Fruit fly (Drosophila melanogaster): Measurements from ENCODE around the gene Eig71Ek.

Gene Eig71Ek

dm6 chr3L:15661567-15661966 lies 519 bp downstream of the Eig71Ek start, which contains the start of gene CG43082:
Gene CG43082, plus strand, starts transcription at chr3L:15661867.
- TF ChIP-seq kay (GFP tag; ENCODE audit: borderline replicate concordance), result no peak
- TF ChIP-seq cnc (optimal IDR thresholded peaks at IDR 0.05), result no peak
- no peak for TF ChIP-seq CG7101 (tag; optimal IDR thresholded peaks at IDR 0.05)
- TF ChIP-seq Crg-1 (GFP tag; optimal IDR thresholded peaks at IDR 0.05), result no peak
- no peak for TF ChIP-seq CG5204 (GFP tag; optimal IDR thresholded peaks at IDR 0.05)
- no peak for TF ChIP-seq Hr96 (GFP tag; optimal IDR thresholded peaks at IDR 0.05)
- no peak for TF ChIP-seq CG11617 (GFP tag; optimal IDR thresholded peaks at IDR 0.05)
- no peak for TF ChIP-seq toe (GFP tag; optimal IDR thresholded peaks at IDR 0.05)

dm6 chr3L:15662510-15662909 lies 1.5 kb downstream of the Eig71Ek start:
- TF ChIP-seq Mnt (GFP tag; optimal IDR thresholded peaks at IDR 0.05) (no peak), CG33017 (tag; optimal IDR thresholded peaks at IDR 0.05) (no peak), CG14711 (tag; optimal IDR thresholded peaks at IDR 0.05) (no peak), CG11617 (GFP tag; optimal IDR thresholded peaks at IDR 0.05) (no peak), CG7101 (tag; optimal IDR thresholded peaks at IDR 0.05) (no peak), Crg-1 (GFP tag; optimal IDR thresholded peaks at IDR 0.05) (no peak), cnc (optimal IDR thresholded peaks at IDR 0.05) (no peak), toe (GFP tag; optimal IDR thresholded peaks at IDR 0.05) (no peak), CG7045 (GFP tag; optimal IDR thresholded peaks at IDR 0.05) (no peak), cic (GFP tag; optimal IDR thresholded peaks at IDR 0.05) (no peak), pad (GFP tag; optimal IDR thresholded peaks at IDR 0.05) (no peak), tj (GFP tag; optimal IDR thresholded peaks at IDR 0.05) (no peak), ovo (GFP tag; optimal IDR thresholded peaks at IDR 0.05) (no peak)

- TF ChIP-seq pad (GFP tag; optimal IDR thresholded peaks at IDR 0.05), result no peak
- TF ChIP-seq tj (GFP tag; optimal IDR thresholded peaks at IDR 0.05), result no peak
- TF ChIP-seq Clk (GFP tag; optimal IDR thresholded peaks at IDR 0.05), result no peak
Measured at dm6 chr3L:15664199-15664794, 3.2 kb downstream of the Eig71Ek start.

- TF ChIP-seq Mnt (GFP tag; optimal IDR thresholded peaks at IDR 0.05) (no peak), CG33017 (tag; optimal IDR thresholded peaks at IDR 0.05) (no peak), cic (GFP tag; optimal IDR thresholded peaks at IDR 0.05) (no peak), CG5204 (GFP tag; optimal IDR thresholded peaks at IDR 0.05) (no peak), Hr96 (GFP tag; optimal IDR thresholded peaks at IDR 0.05) (no peak), pad (GFP tag; optimal IDR thresholded peaks at IDR 0.05) (no peak), CG12768 (GFP tag; optimal IDR thresholded peaks at IDR 0.05) (no peak), CG7045 (GFP tag; optimal IDR thresholded peaks at IDR 0.05) (no peak), CG7101 (tag; optimal IDR thresholded peaks at IDR 0.05) (no peak), tj (GFP tag; optimal IDR thresholded peaks at IDR 0.05) (no peak), CG14711 (tag; optimal IDR thresholded peaks at IDR 0.05) (no peak), CG11617 (GFP tag; optimal IDR thresholded peaks at IDR 0.05) (no peak), toe (GFP tag; optimal IDR thresholded peaks at IDR 0.05) (no peak), cnc (optimal IDR thresholded peaks at IDR 0.05) (no peak), ovo (GFP tag; optimal IDR thresholded peaks at IDR 0.05) (no peak), kay (GFP tag; ENCODE audit: borderline replicate concordance) (no peak)
Measured at dm6 chr3L:15665741-15666140, 4.7 kb downstream of the Eig71Ek start.

dm6 chr3L:15669939-15670338 lies 8.9 kb downstream of the Eig71Ek start:
- no peak for TF ChIP-seq ovo (GFP tag; optimal IDR thresholded peaks at IDR 0.05)
- no peak for TF ChIP-seq pad (GFP tag; optimal IDR thresholded peaks at IDR 0.05)
- no peak for TF ChIP-seq cnc (optimal IDR thresholded peaks at IDR 0.05)
- no peak for TF ChIP-seq bab1 (GFP tag; optimal IDR thresholded peaks at IDR 0.05)
- TF ChIP-seq CG14711 (tag; optimal IDR thresholded peaks at IDR 0.05), result no peak
- TF ChIP-seq CG1620 (GFP tag; optimal IDR thresholded peaks at IDR 0.05), result no peak
- TF ChIP-seq Mnt (GFP tag; optimal IDR thresholded peaks at IDR 0.05), result no peak

DNA sequence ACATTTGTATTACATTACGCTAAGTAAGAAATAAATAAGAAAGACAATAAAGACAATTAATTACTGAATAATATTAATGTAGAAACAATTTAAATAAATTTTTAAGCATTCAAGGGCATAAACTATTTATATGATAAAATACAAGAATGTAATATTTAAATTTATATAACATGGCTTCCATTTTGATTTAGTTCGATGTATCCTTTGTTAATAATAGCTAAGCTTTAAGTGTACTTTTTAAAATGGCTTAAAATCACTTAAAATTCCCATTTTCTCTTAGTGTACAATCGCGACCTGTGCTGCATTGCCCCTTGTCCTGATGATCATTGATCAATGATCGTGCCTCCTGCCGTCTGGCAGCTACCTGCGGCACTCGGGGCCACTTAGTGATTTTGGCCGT lies 9.4 kb downstream of the Eig71Ek start:
- TF ChIP-seq Clk (GFP tag; optimal IDR thresholded peaks at IDR 0.05), result no peak
- no peak for TF ChIP-seq pad (GFP tag; optimal IDR thresholded peaks at IDR 0.05)
- TF ChIP-seq bab1 (GFP tag; optimal IDR thresholded peaks at IDR 0.05), result no peak
- TF ChIP-seq CG7101 (tag; optimal IDR thresholded peaks at IDR 0.05), result no peak
- TF ChIP-seq Crg-1 (GFP tag; optimal IDR thresholded peaks at IDR 0.05), result no peak

DNA sequence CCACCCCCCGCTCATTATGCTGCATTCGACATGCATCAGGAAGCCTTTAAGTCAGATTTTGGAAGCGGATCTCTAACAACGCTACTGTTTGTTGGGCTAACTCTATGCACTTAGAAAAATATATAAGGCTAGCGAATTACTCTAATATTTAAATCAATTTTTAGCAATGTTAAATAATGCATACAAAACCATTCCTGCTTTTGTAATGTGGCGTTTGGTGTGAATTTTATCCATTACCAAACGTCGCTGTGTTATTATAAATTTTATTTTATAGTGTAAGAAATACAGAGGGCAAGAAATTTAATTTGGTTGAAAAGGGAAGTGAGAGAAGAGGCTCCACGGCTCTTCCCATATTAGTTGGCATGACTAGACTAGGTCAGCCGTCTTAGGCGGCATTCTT lies 11.8 kb downstream of the Eig71Ek start:
- no peak for TF ChIP-seq bab1 (GFP tag; optimal IDR thresholded peaks at IDR 0.05)
- TF ChIP-seq Clk (GFP tag; optimal IDR thresholded peaks at IDR 0.05), result no peak
- TF ChIP-seq kay (GFP tag; ENCODE audit: borderline replicate concordance), result no peak
- no peak for TF ChIP-seq cic (GFP tag; optimal IDR thresholded peaks at IDR 0.05)
- TF ChIP-seq cnc (optimal IDR thresholded peaks at IDR 0.05), result no peak
- TF ChIP-seq CG14711 (tag; optimal IDR thresholded peaks at IDR 0.05), result no peak
- TF ChIP-seq CG33017 (tag; optimal IDR thresholded peaks at IDR 0.05), result no peak
- TF ChIP-seq CG1620 (GFP tag; optimal IDR thresholded peaks at IDR 0.05), result no peak
- no peak for TF ChIP-seq toe (GFP tag; optimal IDR thresholded peaks at IDR 0.05)
- no peak for TF ChIP-seq CG7045 (GFP tag; optimal IDR thresholded peaks at IDR 0.05)
- TF ChIP-seq CG11617 (GFP tag; optimal IDR thresholded peaks at IDR 0.05), result no peak
- TF ChIP-seq ovo (GFP tag; optimal IDR thresholded peaks at IDR 0.05), result no peak
- TF ChIP-seq CG7101 (tag; optimal IDR thresholded peaks at IDR 0.05), result no peak
- TF ChIP-seq Crg-1 (GFP tag; optimal IDR thresholded peaks at IDR 0.05), result no peak
- no peak for TF ChIP-seq Mnt (GFP tag; optimal IDR thresholded peaks at IDR 0.05)
- TF ChIP-seq CG5204 (GFP tag; optimal IDR thresholded peaks at IDR 0.05), result no peak
- no peak for TF ChIP-seq tj (GFP tag; optimal IDR thresholded peaks at IDR 0.05)
- no peak for TF ChIP-seq Hr96 (GFP tag; optimal IDR thresholded peaks at IDR 0.05)
- TF ChIP-seq pad (GFP tag; optimal IDR thresholded peaks at IDR 0.05), result no peak
- no peak for TF ChIP-seq CG12768 (GFP tag; optimal IDR thresholded peaks at IDR 0.05)
